Worm (Caenorhabditis elegans): ENCODE results near the gene eif-2Bdelta.

eif-2Bdelta gene

ce11 chrV:9544176-9544632 is 30.6 kb downstream of the eif-2Bdelta start, which contains the start of gene mdf-1 (continued):
- TF ChIP-seq nfyb-1 (GFP tag; IDR thresholded peaks at IDR 0.05): peak; percentile 34; the same call in 1 of the 2 replicates
- no peak for TF ChIP-seq cebp-2 (GFP tag; IDR thresholded peaks at IDR 0.05)
- peak; percentile 45 for TF ChIP-seq attf-5 (GFP tag; optimal IDR thresholded peaks at IDR 0.05)
- peak; percentile 23 for TF ChIP-seq lin-40 (tag; optimal IDR thresholded peaks at IDR 0.05)
- no peak for TF ChIP-seq F37B4.10 (GFP tag; IDR thresholded peaks at IDR 0.05)
- peak; percentile 62 for TF ChIP-seq ztf-18 (tag; optimal IDR thresholded peaks at IDR 0.05)
- no peak for TF ChIP-seq hlh-12 (tag; optimal IDR thresholded peaks at IDR 0.05)
- no peak for TF ChIP-seq F52B5.7 (tag; optimal IDR thresholded peaks at IDR 0.05)
- TF ChIP-seq madf-3 (GFP tag; IDR thresholded peaks at IDR 0.05): peak; percentile 69; the same call in 1 of the 2 replicates
- TF ChIP-seq die-1 (tag; optimal IDR thresholded peaks at IDR 0.05): no peak
- no peak for TF ChIP-seq F10E7.11 (tag; optimal IDR thresholded peaks at IDR 0.05)
- TF ChIP-seq D2030.7 (GFP tag; IDR thresholded peaks at IDR 0.05): peak; percentile 17; the same call in 1 of the 2 replicates
- TF ChIP-seq hsf-1 (GFP tag; IDR thresholded peaks at IDR 0.05): no peak
- TF ChIP-seq K12H6.12 (tag; optimal IDR thresholded peaks at IDR 0.05): no peak
- TF ChIP-seq rcor-1 (GFP tag; IDR thresholded peaks at IDR 0.05): 0 out of 2 replicates have a peak, but pooled peaks have one; percentile 45
- TF ChIP-seq gei-17 (GFP tag; optimal IDR thresholded peaks at IDR 0.05): no peak
- 0 out of 2 replicates have a peak, but pooled peaks have one; percentile 4 for TF ChIP-seq hmg-20 (GFP tag; IDR thresholded peaks at IDR 0.05)
- TF ChIP-seq lir-1 (GFP tag; conservative IDR thresholded peaks at IDR 0.05): no peak
- no peak for TF ChIP-seq nhr-27 (tag; optimal IDR thresholded peaks at IDR 0.05)
- no peak for TF ChIP-seq nhr-90 (tag; optimal IDR thresholded peaks at IDR 0.05)
- no peak for TF ChIP-seq xnd-1 (tag; optimal IDR thresholded peaks at IDR 0.05)
- no peak for TF ChIP-seq sea-2 (GFP tag; IDR thresholded peaks at IDR 0.05)
- TF ChIP-seq dpff-1 (tag; optimal IDR thresholded peaks at IDR 0.05): no peak
- TF ChIP-seq snpc-3.4 (tag; optimal IDR thresholded peaks at IDR 0.05): peak; percentile 52
- TF ChIP-seq ztf-26 (tag; optimal IDR thresholded peaks at IDR 0.05): no peak
- no peak for TF ChIP-seq Y67H2A.10 (GFP tag; conservative IDR thresholded peaks at IDR 0.05)
- TF ChIP-seq him-1 (tag; optimal IDR thresholded peaks at IDR 0.05): no peak
- peak; percentile 20 for TF ChIP-seq ama-1 (optimal IDR thresholded peaks at IDR 0.05)
- no peak for TF ChIP-seq ama-1 (GFP tag; optimal IDR thresholded peaks at IDR 0.05)
- TF ChIP-seq attf-3 (GFP tag; conservative IDR thresholded peaks at IDR 0.05): no peak
- no peak for TF ChIP-seq pha-4 (tag; optimal IDR thresholded peaks at IDR 0.05)
- peak; percentile 57 for TF ChIP-seq repo-1 (tag; optimal IDR thresholded peaks at IDR 0.05)
- TF ChIP-seq pbrm-1 (GFP tag; IDR thresholded peaks at IDR 0.05): no peak
- TF ChIP-seq mcd-1 (GFP tag; IDR thresholded peaks at IDR 0.05): peak; percentile 48
- TF ChIP-seq mxl-1 (tag; optimal IDR thresholded peaks at IDR 0.05): no peak
- no peak for TF ChIP-seq Y79H2A.3 (GFP tag; conservative IDR thresholded peaks at IDR 0.05)
- TF ChIP-seq dox-1 (GFP tag; IDR thresholded peaks at IDR 0.05): peak; percentile 49; the same call in 1 of the 2 replicates
- peak; percentile 55 for TF ChIP-seq dpl-1 (GFP tag; optimal IDR thresholded peaks at IDR 0.05)
- TF ChIP-seq F22D6.2 (tag; optimal IDR thresholded peaks at IDR 0.05): no peak
- no peak for TF ChIP-seq F49E8.2 (tag; optimal IDR thresholded peaks at IDR 0.05; ENCODE audit: insufficient read depth)
- TF ChIP-seq T07F8.4 (tag; optimal IDR thresholded peaks at IDR 0.05): no peak
- no peak for TF ChIP-seq cebp-1 (GFP tag; IDR thresholded peaks at IDR 0.05)
- peak; percentile 65 for TF ChIP-seq cebp-1 (tag; optimal IDR thresholded peaks at IDR 0.05)
- peak; percentile 63 for TF ChIP-seq C06A6.2 (GFP tag; conservative IDR thresholded peaks at IDR 0.05)
- TF ChIP-seq lin-54 (GFP tag; optimal IDR thresholded peaks at IDR 0.05): peak; percentile 74
- TF ChIP-seq Y95B8A.8 (GFP tag; IDR thresholded peaks at IDR 0.05): no peak
- peak; percentile 53 for TF ChIP-seq tbp1 (GFP tag; optimal IDR thresholded peaks at IDR 0.05)
- no peak for TF ChIP-seq unc-62 (GFP tag; optimal IDR thresholded peaks at IDR 0.05)
- TF ChIP-seq let-607 (tag; optimal IDR thresholded peaks at IDR 0.05): no peak
- peak; percentile 26 for TF ChIP-seq madf-10 (tag; optimal IDR thresholded peaks at IDR 0.05)
